Fruit fly (Drosophila melanogaster): Measurements from ENCODE around the gene CG10561.

CG10561 gene

dm6 chr2L:19140984-19141262, 26.7 kb downstream of the CG10561 start:
- peak; percentile 33 for TF ChIP-seq Hr96 (GFP tag; optimal IDR thresholded peaks at IDR 0.05)
- no peak for TF ChIP-seq CG33017 (tag; optimal IDR thresholded peaks at IDR 0.05)
- peak; percentile 17 for TF ChIP-seq pad (GFP tag; optimal IDR thresholded peaks at IDR 0.05)
- no peak for TF ChIP-seq CG11617 (GFP tag; optimal IDR thresholded peaks at IDR 0.05)
- no peak for TF ChIP-seq toe (GFP tag; optimal IDR thresholded peaks at IDR 0.05)
- TF ChIP-seq kay (GFP tag; ENCODE audit: borderline replicate concordance), result no peak
- no peak for TF ChIP-seq cic (GFP tag; optimal IDR thresholded peaks at IDR 0.05)
- TF ChIP-seq CG5204 (GFP tag; optimal IDR thresholded peaks at IDR 0.05), result no peak
- TF ChIP-seq bab1 (GFP tag; optimal IDR thresholded peaks at IDR 0.05), result peak; percentile 54
- TF ChIP-seq CG7045 (GFP tag; optimal IDR thresholded peaks at IDR 0.05), result no peak
- no peak for TF ChIP-seq cnc (optimal IDR thresholded peaks at IDR 0.05)
- no peak for TF ChIP-seq Crg-1 (GFP tag; optimal IDR thresholded peaks at IDR 0.05)
- TF ChIP-seq CG12768 (GFP tag; optimal IDR thresholded peaks at IDR 0.05), result no peak
- no peak for TF ChIP-seq CG1620 (GFP tag; optimal IDR thresholded peaks at IDR 0.05)
- peak; percentile 16 for TF ChIP-seq CG7101 (tag; optimal IDR thresholded peaks at IDR 0.05)
- no peak for TF ChIP-seq tj (GFP tag; optimal IDR thresholded peaks at IDR 0.05)
- TF ChIP-seq Mnt (GFP tag; optimal IDR thresholded peaks at IDR 0.05), result no peak
- no peak for TF ChIP-seq ovo (GFP tag; optimal IDR thresholded peaks at IDR 0.05)
- no peak for TF ChIP-seq Clk (GFP tag; optimal IDR thresholded peaks at IDR 0.05)
- TF ChIP-seq CG14711 (tag; optimal IDR thresholded peaks at IDR 0.05), result peak; percentile 34

- no peak for TF ChIP-seq Crg-1 (GFP tag; optimal IDR thresholded peaks at IDR 0.05)
- peak; percentile 64 for TF ChIP-seq Hr96 (GFP tag; optimal IDR thresholded peaks at IDR 0.05)
- peak; percentile 41 for TF ChIP-seq pad (GFP tag; optimal IDR thresholded peaks at IDR 0.05)
- TF ChIP-seq CG33017 (tag; optimal IDR thresholded peaks at IDR 0.05), result no peak
- peak; percentile 65 for TF ChIP-seq kay (GFP tag; ENCODE audit: borderline replicate concordance)
- TF ChIP-seq CG14711 (tag; optimal IDR thresholded peaks at IDR 0.05), result peak; percentile 45
- TF ChIP-seq CG7101 (tag; optimal IDR thresholded peaks at IDR 0.05), result peak; percentile 56
- TF ChIP-seq CG1620 (GFP tag; optimal IDR thresholded peaks at IDR 0.05), result no peak
- TF ChIP-seq cnc (optimal IDR thresholded peaks at IDR 0.05), result no peak
- no peak for TF ChIP-seq CG12768 (GFP tag; optimal IDR thresholded peaks at IDR 0.05)
- peak; percentile 36 for TF ChIP-seq CG7045 (GFP tag; optimal IDR thresholded peaks at IDR 0.05)
- TF ChIP-seq CG11617 (GFP tag; optimal IDR thresholded peaks at IDR 0.05), result peak; percentile 59
- TF ChIP-seq CG5204 (GFP tag; optimal IDR thresholded peaks at IDR 0.05), result no peak
- peak; percentile 84 for TF ChIP-seq bab1 (GFP tag; optimal IDR thresholded peaks at IDR 0.05)
- TF ChIP-seq ovo (GFP tag; optimal IDR thresholded peaks at IDR 0.05), result no peak
- no peak for TF ChIP-seq toe (GFP tag; optimal IDR thresholded peaks at IDR 0.05)
- TF ChIP-seq cic (GFP tag; optimal IDR thresholded peaks at IDR 0.05), result no peak
- TF ChIP-seq Clk (GFP tag; optimal IDR thresholded peaks at IDR 0.05), result no peak
- peak; percentile 95 for TF ChIP-seq tj (GFP tag; optimal IDR thresholded peaks at IDR 0.05)
- no peak for TF ChIP-seq Mnt (GFP tag; optimal IDR thresholded peaks at IDR 0.05)
These were observed 27.4 kb downstream of the CG10561 start for dm6 chr2L:19141435-19142126.

dm6 chr2L:19142176-19142870, 28.1 kb downstream of the CG10561 start:
- TF ChIP-seq bab1 (GFP tag; optimal IDR thresholded peaks at IDR 0.05) (no peak), tj (GFP tag; optimal IDR thresholded peaks at IDR 0.05) (no peak), Hr96 (GFP tag; optimal IDR thresholded peaks at IDR 0.05) (no peak), CG33017 (tag; optimal IDR thresholded peaks at IDR 0.05) (no peak), toe (GFP tag; optimal IDR thresholded peaks at IDR 0.05) (no peak), CG14711 (tag; optimal IDR thresholded peaks at IDR 0.05) (no peak), Crg-1 (GFP tag; optimal IDR thresholded peaks at IDR 0.05) (no peak), Clk (GFP tag; optimal IDR thresholded peaks at IDR 0.05) (no peak), cnc (optimal IDR thresholded peaks at IDR 0.05) (no peak), kay (GFP tag; ENCODE audit: borderline replicate concordance) (no peak), CG1620 (GFP tag; optimal IDR thresholded peaks at IDR 0.05) (no peak)

dm6 chr2L:19144115-19144514, 29.9 kb downstream of the CG10561 start:
- no peak for TF ChIP-seq ovo (GFP tag; optimal IDR thresholded peaks at IDR 0.05)

- TF ChIP-seq kay (GFP tag; ENCODE audit: borderline replicate concordance) (no peak), pad (GFP tag; optimal IDR thresholded peaks at IDR 0.05) (no peak), CG14711 (tag; optimal IDR thresholded peaks at IDR 0.05) (no peak), toe (GFP tag; optimal IDR thresholded peaks at IDR 0.05) (no peak), CG5204 (GFP tag; optimal IDR thresholded peaks at IDR 0.05) (no peak), CG1620 (GFP tag; optimal IDR thresholded peaks at IDR 0.05) (no peak), cnc (optimal IDR thresholded peaks at IDR 0.05) (no peak), CG33017 (tag; optimal IDR thresholded peaks at IDR 0.05) (no peak), CG7045 (GFP tag; optimal IDR thresholded peaks at IDR 0.05) (no peak), cic (GFP tag; optimal IDR thresholded peaks at IDR 0.05) (no peak), Mnt (GFP tag; optimal IDR thresholded peaks at IDR 0.05) (no peak), Hr96 (GFP tag; optimal IDR thresholded peaks at IDR 0.05) (no peak), Clk (GFP tag; optimal IDR thresholded peaks at IDR 0.05) (no peak), Crg-1 (GFP tag; optimal IDR thresholded peaks at IDR 0.05) (no peak)
These were observed 31.8 kb downstream of the CG10561 start for dm6 chr2L:19146047-19146446.

dm6 chr2L:19146645-19147044, 32.4 kb downstream of the CG10561 start:
- TF ChIP-seq kay (GFP tag; ENCODE audit: borderline replicate concordance) (peak; percentile 57), toe (GFP tag; optimal IDR thresholded peaks at IDR 0.05) (no peak), CG1620 (GFP tag; optimal IDR thresholded peaks at IDR 0.05) (no peak)
